Worm (Caenorhabditis elegans) whole organism, late embryonic: ENCODE data around the gene srsx-3.

Source experiments
- C38D4.7 ChIP-seq: fragments of 200-800 bp; sonication (Bioruptor generic); optimal IDR thresholded peaks from 2 replicates; lab custom pipeline; 2018; ENCODE audit warnings: mild to moderate bottlenecking, missing genetic modification characterization, moderate library complexity, missing compliant biosample characterization
- elt-2 ChIP-seq: sonication (generic microtip); optimal IDR thresholded peaks from 2 replicates; lab custom pipeline; 2016; ENCODE audit warnings: missing genetic modification reagents, missing genetic modification characterization, missing compliant biosample characterization
- fax-1 ChIP-seq: sonication (generic microtip); optimal IDR thresholded peaks from 2 replicates; lab custom pipeline; 2016; ENCODE audit warnings: missing genotype, missing genetic modification characterization, missing compliant biosample characterization
- hlh-13 ChIP-seq: fragments of 200-800 bp; sonication (Bioruptor generic); optimal IDR thresholded peaks from 2 replicates; lab custom pipeline; 2018; ENCODE audit warnings: mild to moderate bottlenecking, missing genetic modification characterization, missing compliant biosample characterization
- hlh-30 ChIP-seq: sonication (generic microtip); optimal IDR thresholded peaks from 2 replicates; lab custom pipeline; 2017; ENCODE audit warnings: antibody characterized with exemption, missing genetic modification characterization, missing compliant biosample characterization; ENCODE audit not compliant: insufficient read depth
- hlh-6 ChIP-seq: sonication (generic microtip); optimal IDR thresholded peaks from 2 replicates; lab custom pipeline; 2016; ENCODE audit warnings: missing genotype, missing genetic modification characterization, missing compliant biosample characterization
- lin-11 ChIP-seq: fragments of 200-800 bp; sonication (Bioruptor generic); optimal IDR thresholded peaks from 2 replicates; lab custom pipeline; 2018; ENCODE audit warnings: mild to moderate bottlenecking, missing genetic modification characterization, missing compliant biosample characterization
- pat-9 ChIP-seq: fragments of 200-800 bp; sonication (Bioruptor generic); optimal IDR thresholded peaks from 2 replicates; lab custom pipeline; 2018; ENCODE audit warnings: mild to moderate bottlenecking, missing genetic modification characterization, moderate library complexity, missing compliant biosample characterization
- pha-4 ChIP-seq: fragments of 150-350 bp; optimal IDR thresholded peaks from 2 replicates; lab custom pipeline; 2018; ENCODE audit warnings: missing biosample characterization, missing genetic modification reagents, missing genetic modification characterization
- rnt-1 ChIP-seq: sonication (generic microtip); optimal IDR thresholded peaks from 2 replicates; lab custom pipeline; 2016; ENCODE audit warnings: missing genetic modification characterization, missing compliant biosample characterization

Gene srsx-3

DNA sequence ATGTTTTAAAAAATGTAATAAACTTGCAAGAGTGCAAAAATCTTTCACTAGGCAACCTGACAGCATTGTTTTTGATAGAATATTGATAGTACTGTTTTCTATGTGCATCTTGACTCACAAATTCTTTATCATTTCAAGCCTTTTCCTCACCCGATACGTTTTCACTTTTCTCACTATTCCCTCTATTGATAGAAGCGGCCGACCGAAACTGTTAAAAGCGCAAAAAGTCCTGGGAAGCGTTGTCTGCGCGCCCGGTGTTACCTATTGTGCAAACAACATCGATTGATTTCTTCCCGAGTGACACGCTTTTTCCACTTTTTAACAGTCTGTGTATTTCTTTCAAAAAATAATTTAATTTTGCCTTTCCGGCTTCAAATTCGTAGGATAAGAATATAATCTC lies 49.0 kb downstream of the srsx-3 start:
- no peak for TF ChIP-seq pha-4 (tag; lab: Kevin White, UChicago)
- TF ChIP-seq hlh-6 (tag; lab: Kevin White, UChicago) = no peak
- no peak for TF ChIP-seq fax-1
- no peak for TF ChIP-seq elt-2 (tag; lab: Kevin White, UChicago)
- TF ChIP-seq C38D4.7 (GFP tag; lab: Kevin White, UChicago) = no peak
- no peak for TF ChIP-seq hlh-30 (tag; lab: Kevin White, UChicago)
- TF ChIP-seq rnt-1 (tag; lab: Kevin White, UChicago) = no peak
- no peak for TF ChIP-seq pat-9
- no peak for TF ChIP-seq hlh-13 (GFP tag; lab: Kevin White, UChicago)
- no peak for TF ChIP-seq lin-11 (tag; lab: Kevin White, UChicago)
